Worm (Caenorhabditis elegans): ENCODE measurements around the gene fdgt-2.

Gene fdgt-2

DNA sequence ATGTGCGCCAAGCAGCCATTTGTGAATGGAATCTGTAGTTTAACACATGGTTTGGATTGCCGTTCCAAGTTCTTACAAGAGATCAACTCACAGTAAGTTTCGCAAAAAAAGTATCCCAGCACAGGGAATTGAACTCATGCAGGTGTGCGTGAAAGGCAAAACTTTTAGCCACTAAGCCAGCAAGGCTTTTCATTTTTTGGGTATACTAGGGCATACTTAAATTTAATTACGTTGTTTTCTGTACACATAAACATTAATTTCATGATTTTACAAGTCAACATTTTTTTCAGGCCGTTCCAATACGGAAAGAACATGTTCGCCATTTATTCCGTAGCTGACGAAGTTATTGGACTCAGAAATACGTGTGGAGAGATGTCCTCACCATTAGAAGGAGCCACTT is 24.1 kb downstream of the fdgt-2 start (continued):
- TF ChIP-seq zim-3 (tag; optimal IDR thresholded peaks at IDR 0.05) (peak; percentile 43), cebp-2 (GFP tag; IDR thresholded peaks at IDR 0.05) (0 out of 2 replicates have a peak, but pooled peaks have one; percentile 84), mel-28 (tag; optimal IDR thresholded peaks at IDR 0.05; ENCODE audit: borderline replicate concordance) (no peak), lag-1 (GFP tag; IDR thresholded peaks at IDR 0.05) (no peak), ZK185.1 (tag; optimal IDR thresholded peaks at IDR 0.05; ENCODE audit: poor library complexity, severe bottlenecking) (peak; percentile 66), Y95B8A.8 (GFP tag; IDR thresholded peaks at IDR 0.05) (no peak), him-1 (tag; optimal IDR thresholded peaks at IDR 0.05) (no peak), C06A6.2 (GFP tag; conservative IDR thresholded peaks at IDR 0.05) (0 out of 2 replicates have a peak, but pooled peaks have one; percentile 42), hrde-1 (tag; optimal IDR thresholded peaks at IDR 0.05; ENCODE audit: borderline replicate concordance) (peak; percentile 89), hsf-1 (GFP tag; IDR thresholded peaks at IDR 0.05) (peak; percentile 81), dpl-1 (GFP tag; optimal IDR thresholded peaks at IDR 0.05) (no peak), F55B11.4 (tag; optimal IDR thresholded peaks at IDR 0.05; ENCODE audit: borderline replicate concordance, insufficient read depth) (peak; percentile 15), lir-1 (GFP tag; conservative IDR thresholded peaks at IDR 0.05) (no peak), aptf-3 (GFP tag; IDR thresholded peaks at IDR 0.05) (peak; percentile 74; the same call in 1 of the 2 replicates), ccch-3 (GFP tag; optimal IDR thresholded peaks at IDR 0.05) (no peak), ceh-40 (GFP tag; IDR thresholded peaks at IDR 0.05) (peak; percentile 76), tbx-9 (tag; optimal IDR thresholded peaks at IDR 0.05; ENCODE audit: borderline replicate concordance) (peak; percentile 95), bed-1 (GFP tag; IDR thresholded peaks at IDR 0.05) (no peak), ekl-4 (GFP tag; IDR thresholded peaks at IDR 0.05) (peak; percentile 86), nhr-80 (tag; optimal IDR thresholded peaks at IDR 0.05) (peak; percentile 14), pha-4 (tag; optimal IDR thresholded peaks at IDR 0.05) (no peak), K12H6.12 (tag; optimal IDR thresholded peaks at IDR 0.05) (no peak), ztf-18 (tag; optimal IDR thresholded peaks at IDR 0.05) (peak; percentile 76), nfya-1 (tag; optimal IDR thresholded peaks at IDR 0.05; ENCODE audit: borderline replicate concordance, insufficient read depth) (no peak), C17E4.6 (GFP tag; IDR thresholded peaks at IDR 0.05) (peak; percentile 50; the same call in 1 of the 2 replicates), akir-1 (GFP tag; optimal IDR thresholded peaks at IDR 0.05) (no peak), B0035.1 (tag; optimal IDR thresholded peaks at IDR 0.05) (peak; percentile 69), unc-62 (GFP tag; optimal IDR thresholded peaks at IDR 0.05) (no peak), rec-8 (tag; optimal IDR thresholded peaks at IDR 0.05) (peak; percentile 80 to 92), F37B4.10 (GFP tag; IDR thresholded peaks at IDR 0.05) (0 out of 2 replicates have a peak, but pooled peaks have one; percentile 75), F39B2.1 (GFP tag; IDR thresholded peaks at IDR 0.05) (peak; percentile 23; the same call in 1 of the 2 replicates)

DNA sequence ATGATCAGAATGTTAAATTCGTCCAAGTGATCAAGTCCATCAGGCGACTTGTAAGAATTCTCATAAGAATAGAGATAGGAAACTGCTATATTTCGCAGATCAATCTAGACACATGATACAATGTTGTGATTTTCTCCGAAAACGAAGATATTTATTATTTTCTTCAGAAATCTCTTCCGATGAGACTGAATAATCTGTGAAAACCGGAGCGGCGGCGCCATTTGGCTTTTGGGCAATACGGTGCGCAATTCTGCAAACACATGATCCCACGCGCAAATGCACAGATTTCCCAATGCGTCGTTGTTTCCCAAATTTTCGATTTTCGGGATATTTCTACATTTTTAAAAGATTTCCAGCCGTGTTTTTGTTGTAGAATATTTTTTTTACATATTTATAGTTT is 24.8 kb downstream of the fdgt-2 start:
- no peak for TF ChIP-seq Y56A3A.18 (GFP tag; IDR thresholded peaks at IDR 0.05)
- no peak for TF ChIP-seq ztf-18 (tag; optimal IDR thresholded peaks at IDR 0.05)
- TF ChIP-seq ceh-100 (GFP tag; IDR thresholded peaks at IDR 0.05): no peak
- TF ChIP-seq B0019.2 (GFP tag; conservative IDR thresholded peaks at IDR 0.05): no peak
- no peak for TF ChIP-seq attf-6 (GFP tag; IDR thresholded peaks at IDR 0.05)
- no peak for TF ChIP-seq ztf-25 (GFP tag; IDR thresholded peaks at IDR 0.05)
- no peak for TF ChIP-seq attf-3 (GFP tag; conservative IDR thresholded peaks at IDR 0.05)
- no peak for TF ChIP-seq B0261.1 (tag; optimal IDR thresholded peaks at IDR 0.05)
- peak; percentile 5 for TF ChIP-seq xnd-1 (tag; optimal IDR thresholded peaks at IDR 0.05)
- no peak for TF ChIP-seq lag-1 (GFP tag; IDR thresholded peaks at IDR 0.05)
- no peak for TF ChIP-seq lin-26 (GFP tag; IDR thresholded peaks at IDR 0.05)
- no peak for TF ChIP-seq let-607 (tag; optimal IDR thresholded peaks at IDR 0.05)
- TF ChIP-seq pbrm-1 (GFP tag; IDR thresholded peaks at IDR 0.05): no peak
- no peak for TF ChIP-seq snpc-3.4 (tag; optimal IDR thresholded peaks at IDR 0.05)
- peak; percentile 42; the same call in 1 of the 2 replicates for TF ChIP-seq F33H1.4 (GFP tag; IDR thresholded peaks at IDR 0.05)
- TF ChIP-seq sptf-2 (GFP tag; optimal IDR thresholded peaks at IDR 0.05): no peak
- no peak for TF ChIP-seq snpc-1.3 (tag; optimal IDR thresholded peaks at IDR 0.05; ENCODE audit: insufficient read depth)
- no peak for TF ChIP-seq gei-17 (GFP tag; optimal IDR thresholded peaks at IDR 0.05)
- no peak for TF ChIP-seq hlh-12 (tag; optimal IDR thresholded peaks at IDR 0.05)
- TF ChIP-seq dpl-1 (GFP tag; optimal IDR thresholded peaks at IDR 0.05): peak; percentile 9
- no peak for TF ChIP-seq ceh-40 (GFP tag; IDR thresholded peaks at IDR 0.05)

All from whole organism, young adult.